Worm (Caenorhabditis elegans): Measurements from ENCODE around the gene ZK686.6.
A peak's percentile ranks its signal among the peaks of the same experiment; 100 is the strongest.

Gene ZK686.6

ce11 chrIII:7737646-7738258 lies 35.0 kb downstream of the ZK686.6 start (continued):
- TF ChIP-seq nhr-102 (tag; optimal IDR thresholded peaks at IDR 0.05) (peak; percentile 27), F37D6.2 (tag; optimal IDR thresholded peaks at IDR 0.05) (no peak)

- TF ChIP-seq madf-5 (GFP tag; IDR thresholded peaks at IDR 0.05) (0 out of 4 replicates have a peak, but pooled peaks of 1 of the 2 experiments have one; percentile 42), nhr-10 (tag; optimal IDR thresholded peaks at IDR 0.05) (no peak), pha-4 (GFP tag; IDR thresholded peaks at IDR 0.05) (no peak), pha-4 (tag; optimal IDR thresholded peaks at IDR 0.05) (no peak), ztf-11 (tag; optimal IDR thresholded peaks at IDR 0.05) (no peak), nhr-111 (GFP tag; optimal IDR thresholded peaks at IDR 0.05) (no peak), ctbp-1 (GFP tag; IDR thresholded peaks at IDR 0.05) (0 out of 2 replicates have a peak, but pooled peaks have one; percentile 45), pqm-1 (tag; optimal IDR thresholded peaks at IDR 0.05) (no peak), daf-19 (GFP tag; conservative IDR thresholded peaks at IDR 0.05) (no peak), vab-7 (GFP tag; IDR thresholded peaks at IDR 0.05) (peak; percentile 14; the same call in 1 of the 2 replicates), Y5F2A.4 (GFP tag; optimal IDR thresholded peaks at IDR 0.05) (peak; percentile 16), zag-1 (tag; optimal IDR thresholded peaks at IDR 0.05) (no peak), mxl-3 (GFP tag; optimal IDR thresholded peaks at IDR 0.05) (no peak), nhr-6 (tag; optimal IDR thresholded peaks at IDR 0.05) (no peak), zip-11 (GFP tag; IDR thresholded peaks at IDR 0.05) (no peak), unc-62 (GFP tag; optimal IDR thresholded peaks at IDR 0.05 in 1 of 2) (no peak), unc-62 (tag; optimal IDR thresholded peaks at IDR 0.05) (no peak), Y48G9A.11 (GFP tag; IDR thresholded peaks at IDR 0.05) (peak; percentile 51; the same call in 1 of the 2 replicates), php-3 (GFP tag; IDR thresholded peaks at IDR 0.05) (peak; percentile 45; the same call in 1 of the 2 replicates), Y105C5A.15 (GFP tag; IDR thresholded peaks at IDR 0.05) (peak; percentile 40; the same call in 1 of the 2 replicates), mxl-2 (GFP tag; conservative IDR thresholded peaks at IDR 0.05) (no peak), mdt-29 (GFP tag; IDR thresholded peaks at IDR 0.05) (0 out of 2 replicates have a peak, but pooled peaks have one; percentile 41), ceh-44 (GFP tag; IDR thresholded peaks at IDR 0.05) (no peak), gei-8 (GFP tag; optimal IDR thresholded peaks at IDR 0.05) (peak; percentile 44), ZK546.5 (tag; optimal IDR thresholded peaks at IDR 0.05) (no peak), egl-43 (GFP tag; IDR thresholded peaks at IDR 0.05) (peak; percentile 67; the same call in 1 of the 2 replicates), lim-7 (GFP tag; IDR thresholded peaks at IDR 0.05) (peak; percentile 60), duxl-1 (tag; optimal IDR thresholded peaks at IDR 0.05; ENCODE audit: poor library complexity) (no peak), zip-2 (tag; optimal IDR thresholded peaks at IDR 0.05) (no peak), zfp-3 (GFP tag; conservative IDR thresholded peaks at IDR 0.05) (peak; percentile 53; the same call in 1 of the 2 replicates), sdz-12 (GFP tag; optimal IDR thresholded peaks at IDR 0.05) (no peak), F26F4.8 (GFP tag; conservative IDR thresholded peaks at IDR 0.05) (no peak), nhr-11 (tag; optimal IDR thresholded peaks at IDR 0.05) (no peak), unc-39 (tag; optimal IDR thresholded peaks at IDR 0.05) (no peak), ces-1 (GFP tag; optimal IDR thresholded peaks at IDR 0.05) (no peak), dmd-9 (GFP tag; IDR thresholded peaks at IDR 0.05) (no peak), egl-27 (tag; optimal IDR thresholded peaks at IDR 0.05) (no peak), mes-2 (tag; optimal IDR thresholded peaks at IDR 0.05; ENCODE audit: poor library complexity, severe bottlenecking) (peak; percentile 37), daf-12 (tag; optimal IDR thresholded peaks at IDR 0.05) (no peak), lin-15B (tag; optimal IDR thresholded peaks at IDR 0.05) (no peak), hif-1 (tag; optimal IDR thresholded peaks at IDR 0.05) (no peak), snpc-1.2 (GFP tag; IDR thresholded peaks at IDR 0.05) (0 out of 2 replicates have a peak, but pooled peaks have one; percentile 8), madf-9 (GFP tag; conservative IDR thresholded peaks at IDR 0.05) (0 out of 2 replicates have a peak, but pooled peaks have one; percentile 3), nhr-48 (tag; optimal IDR thresholded peaks at IDR 0.05) (no peak), daf-16 (GFP tag; optimal IDR thresholded peaks at IDR 0.05) (no peak), daf-16 (tag; optimal IDR thresholded peaks at IDR 0.05) (no peak), nhr-42 (GFP tag; IDR thresholded peaks at IDR 0.05) (no peak)
Observed at ce11 chrIII:7736806-7737205, 36.0 kb downstream of the ZK686.6 start.

Data from whole organism, L4 larva.